Worm (Caenorhabditis elegans) whole organism, midembryonic: ENCODE measurements around the gene fbxb-58.

ENCODE experiments used
- T22C8.4 ChIP-seq: fragments of 200-800 bp; sonication (Bioruptor generic); IDR thresholded peaks from 2 replicates; pipeline ENCODE4 v1.3.6; 2022; ENCODE audit warnings: missing genetic modification characterization, missing compliant biosample characterization
- cog-1 ChIP-seq: sonication (generic microtip); optimal IDR thresholded peaks from 2 replicates; lab custom pipeline; 2016; ENCODE audit warnings: missing genetic modification characterization, missing compliant biosample characterization
- flt-1 ChIP-seq: fragments of 200-800 bp; sonication (Bioruptor generic); IDR thresholded peaks from 2 replicates; pipeline ENCODE4 v1.3.6; 2022; ENCODE audit warnings: missing genetic modification characterization, missing compliant biosample characterization
- klf-2 ChIP-seq: fragments of 200-800 bp; sonication (Bioruptor generic); conservative IDR thresholded peaks from 2 replicates; pipeline ENCODE4 v1.3.6; 2022; ENCODE audit warnings: missing genetic modification reagents, missing genetic modification characterization, missing compliant biosample characterization
- med-1 ChIP-seq: sonication (generic microtip); optimal IDR thresholded peaks from 2 replicates; lab custom pipeline; 2017; ENCODE audit warnings: missing genetic modification characterization, mild to moderate bottlenecking, missing compliant biosample characterization, antibody characterized with exemption, missing genetic modification reagents; ENCODE audit not compliant: insufficient read depth
- ref-1 ChIP-seq: fragments of 200-800 bp; sonication (Bioruptor generic); conservative IDR thresholded peaks from 2 replicates; pipeline ENCODE4 v1.3.6; 2022; ENCODE audit warnings: missing genetic modification reagents, missing genetic modification characterization, missing compliant biosample characterization
- tab-1 ChIP-seq: fragments of 200-800 bp; sonication (Bioruptor generic); IDR thresholded peaks from 2 replicates; pipeline ENCODE4 v1.3.6; 2022; ENCODE audit warnings: missing genetic modification characterization, missing compliant biosample characterization
- ztf-23 ChIP-seq: fragments of 200-800 bp; sonication (Bioruptor generic); IDR thresholded peaks from 2 replicates; pipeline ENCODE4 v1.3.6; 2022; ENCODE audit warnings: missing genetic modification reagents, missing genetic modification characterization, missing compliant biosample characterization
- ztf-29 ChIP-seq: fragments of 200-800 bp; sonication (Bioruptor generic); IDR thresholded peaks from 2 replicates; pipeline ENCODE4 v1.3.6; 2022; ENCODE audit warnings: missing genetic modification reagents, missing genetic modification characterization, missing compliant biosample characterization

Gene fbxb-58

DNA sequence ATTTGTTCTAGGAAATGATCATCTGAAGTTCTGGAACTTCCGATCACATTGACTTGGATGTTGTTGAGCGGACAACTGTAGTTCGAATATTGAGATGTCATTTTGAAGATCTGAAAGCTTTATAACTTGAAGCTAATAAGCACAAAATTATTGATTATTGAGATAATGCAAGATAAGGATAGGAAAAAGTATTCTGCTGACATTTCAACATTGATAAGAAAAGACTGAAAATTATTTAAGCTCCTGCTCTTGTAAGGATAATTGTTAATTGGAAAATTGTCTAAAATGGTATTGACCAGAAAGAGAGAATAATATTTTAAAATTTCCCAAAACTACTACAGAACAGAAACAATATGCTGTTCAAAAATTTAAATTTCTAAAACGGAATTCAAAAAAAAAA is 46.1 kb downstream of the fbxb-58 start, which contains the start of gene tbx-31:
tbx-31 (minus strand) TSS at position 101 of the 400 bp plus-strand sequence.
- TF ChIP-seq klf-2 (GFP tag; lab: Robert Waterston, UW), result no peak
- TF ChIP-seq ztf-23 (GFP tag; lab: Robert Waterston, UW), result no peak
- TF ChIP-seq cog-1 (tag; lab: Kevin White, UChicago), result no peak
- no peak for TF ChIP-seq ztf-29 (GFP tag; lab: Robert Waterston, UW)
- no peak for TF ChIP-seq flt-1
- TF ChIP-seq T22C8.4 (GFP tag; lab: Robert Waterston, UW), result no peak
- TF ChIP-seq ref-1 (GFP tag; lab: Robert Waterston, UW), result no peak
- TF ChIP-seq tab-1 (GFP tag; lab: Robert Waterston, UW), result no peak
- TF ChIP-seq med-1 (GFP tag; lab: Kevin White, UChicago), result no peak

DNA sequence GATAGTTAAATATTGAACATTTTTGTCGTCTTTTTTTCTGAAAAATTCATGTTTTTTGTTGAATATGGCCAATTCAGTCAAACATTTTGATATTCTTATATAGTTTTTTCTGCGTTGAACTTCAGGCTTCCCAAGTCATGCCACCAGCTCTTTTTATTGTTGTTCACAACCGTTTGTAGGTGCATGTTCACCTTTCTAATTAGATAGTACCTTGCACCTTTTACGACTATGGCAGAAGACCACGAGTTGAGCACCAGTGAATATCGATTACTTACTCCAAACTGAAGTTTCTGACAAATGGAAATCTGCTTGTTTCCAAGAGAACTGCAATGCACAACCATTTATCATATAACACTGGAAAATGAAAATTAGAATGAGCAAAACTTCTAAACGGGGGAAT is 47.9 kb downstream of the fbxb-58 start:
- TF ChIP-seq tab-1 (GFP tag; lab: Robert Waterston, UW), result no peak

DNA sequence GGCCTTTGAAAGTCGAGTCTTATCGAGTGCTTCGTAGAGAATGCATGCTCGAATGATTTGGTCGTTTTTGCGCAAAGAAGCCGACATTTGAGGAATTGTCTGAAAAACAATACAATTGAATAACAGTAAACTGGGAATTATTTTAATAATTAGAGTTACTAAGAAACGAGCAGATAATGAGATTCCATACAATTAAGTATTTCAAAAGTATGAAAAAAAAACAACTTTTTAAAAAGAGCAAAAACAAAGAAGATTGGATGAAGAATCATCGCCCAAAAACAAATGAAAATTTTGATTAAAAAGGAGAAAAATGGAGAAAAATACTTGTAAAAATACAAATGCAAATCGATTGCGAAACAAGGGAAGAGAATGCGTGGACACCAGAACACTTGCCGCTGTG is 50.1 kb downstream of the fbxb-58 start, which contains the start of gene fbxa-170:
fbxa-170 (minus strand) TSS at position 101 of the 400 bp plus-strand sequence.
- no peak for TF ChIP-seq flt-1
- no peak for TF ChIP-seq ztf-23 (GFP tag; lab: Robert Waterston, UW)
- no peak for TF ChIP-seq cog-1 (tag; lab: Kevin White, UChicago)
- TF ChIP-seq ztf-29 (GFP tag; lab: Robert Waterston, UW), result no peak
- TF ChIP-seq med-1 (GFP tag; lab: Kevin White, UChicago), result no peak
